Worm (Caenorhabditis elegans) whole organism, L1 larva: ENCODE measurements around the gene Y43F8B.25.

ENCODE experiments used
- aha-1 ChIP-seq: fragments of 150-350 bp; optimal IDR thresholded peaks from 2 replicates; lab custom pipeline; 2014; ENCODE audit warnings: missing biosample characterization, missing genetic modification characterization
- fkh-10 ChIP-seq: sonication (generic microtip); optimal IDR thresholded peaks from 2 replicates; lab custom pipeline; 2017; ENCODE audit warnings: missing biosample characterization, missing genetic modification reagents, missing genetic modification characterization

- TF ChIP-seq fkh-10 (GFP tag; lab: Kevin White, UChicago): no peak
- no peak for TF ChIP-seq aha-1
These were observed 19.1 kb upstream of the Y43F8B.25 start for ce11 chrV:19443599-19443998.
